Worm (Caenorhabditis elegans) whole organism, L3 larva: Measurements from ENCODE around the gene W07G4.5.

Source experiments
- R02D3.7 ChIP-seq: fragments of 150-350 bp; optimal IDR thresholded peaks from 2 replicates; lab custom pipeline; 2014; ENCODE audit warnings: missing biosample characterization, missing genetic modification characterization
- ZK546.5 ChIP-seq: sonication (generic microtip); optimal IDR thresholded peaks from 2 replicates; lab custom pipeline; 2017; ENCODE audit warnings: missing biosample characterization, missing genetic modification characterization
- aly-2 ChIP-seq: fragments of 150-350 bp; optimal IDR thresholded peaks from 2 replicates; lab custom pipeline; 2014; ENCODE audit warnings: missing biosample characterization, missing genetic modification characterization
- ceh-16 ChIP-seq: sonication (generic microtip); optimal IDR thresholded peaks from 2 replicates; lab custom pipeline; 2017; ENCODE audit warnings: missing biosample characterization, missing genetic modification characterization
- ceh-28 ChIP-seq: fragments of 150-350 bp; optimal IDR thresholded peaks from 2 replicates; lab custom pipeline; 2014; ENCODE audit warnings: missing biosample characterization, missing genetic modification reagents, missing genetic modification characterization
- ceh-9 ChIP-seq: sonication (generic microtip); optimal IDR thresholded peaks from 2 replicates; lab custom pipeline; 2018; ENCODE audit warnings: missing biosample characterization, missing genetic modification characterization
- egl-27 ChIP-seq: sonication (generic microtip); optimal IDR thresholded peaks from 4 replicates; lab custom pipeline; 2017; ENCODE audit warnings: missing biosample characterization, missing genetic modification reagents, missing genetic modification characterization
- egl-5 ChIP-seq: fragments of 150-350 bp; optimal IDR thresholded peaks from 2 replicates; lab custom pipeline; 2017; ENCODE audit warnings: missing biosample characterization, missing genetic modification reagents, missing genetic modification characterization, inconsistent platforms
- elt-1 ChIP-seq: fragments of 150-350 bp; optimal IDR thresholded peaks from 2 replicates; lab custom pipeline; 2014; ENCODE audit warnings: missing biosample characterization, missing genetic modification characterization
- elt-2 ChIP-seq: sonication (generic microtip); optimal IDR thresholded peaks from 2 replicates; lab custom pipeline; 2016; ENCODE audit warnings: missing genetic modification reagents, mild to moderate bottlenecking, missing genetic modification characterization, missing compliant biosample characterization
- elt-3 ChIP-seq, 3 experiments: fragments of 150-350 bp in 1 of 3; sonication (generic microtip) in 2 of 3; optimal IDR thresholded peaks; 2 replicates in 2 of 3; 4 replicates in 1 of 3; lab custom pipeline; 2014 to 2017; ENCODE audit warnings: missing biosample characterization in 3 of 3, missing genetic modification characterization in 3 of 3
- eor-1 ChIP-seq, 2 experiments: fragments of 150-350 bp; optimal IDR thresholded peaks; 2 replicates each; lab custom pipeline; 2014 to 2018; ENCODE audit warnings: missing biosample characterization in 2 of 2, missing genetic modification characterization in 2 of 2
- fkh-10 ChIP-seq: sonication (generic microtip); optimal IDR thresholded peaks from 2 replicates; lab custom pipeline; 2017; ENCODE audit warnings: missing biosample characterization, missing genetic modification reagents, missing genetic modification characterization
- fkh-2 ChIP-seq: fragments of 150-350 bp; optimal IDR thresholded peaks from 2 replicates; lab custom pipeline; 2014; ENCODE audit warnings: missing biosample characterization, missing genetic modification reagents, missing genetic modification characterization
- fos-1 ChIP-seq: fragments of 150-350 bp; optimal IDR thresholded peaks from 2 replicates; lab custom pipeline; 2014; ENCODE audit warnings: missing biosample characterization, missing genetic modification characterization
- hmg-11 ChIP-seq: sonication (generic microtip); optimal IDR thresholded peaks from 2 replicates; lab custom pipeline; 2016; ENCODE audit warnings: missing genetic modification characterization, missing compliant biosample characterization
- jun-1 ChIP-seq: fragments of 150-350 bp; optimal IDR thresholded peaks from 2 replicates; lab custom pipeline; 2014; ENCODE audit warnings: missing biosample characterization, missing genetic modification reagents, missing genetic modification characterization
- lin-15B ChIP-seq: fragments of 150-350 bp; optimal IDR thresholded peaks from 2 replicates; lab custom pipeline; 2014; ENCODE audit warnings: missing biosample characterization, missing genetic modification characterization
- lsy-12 ChIP-seq: sonication (generic microtip); optimal IDR thresholded peaks from 2 replicates; lab custom pipeline; 2016; ENCODE audit warnings: mild to moderate bottlenecking, missing genetic modification characterization, missing compliant biosample characterization
- mdl-1 ChIP-seq: fragments of 150-350 bp; optimal IDR thresholded peaks from 2 replicates; lab custom pipeline; 2014; ENCODE audit warnings: missing biosample characterization, missing genetic modification characterization
- mml-1 ChIP-seq: fragments of 150-350 bp; sonication (generic microtip); optimal IDR thresholded peaks from 3 replicates; lab custom pipeline; 2014; ENCODE audit warnings: missing biosample characterization, missing genetic modification characterization
- nfya-1 ChIP-seq: sonication (generic microtip); optimal IDR thresholded peaks from 2 replicates; lab custom pipeline; 2017; ENCODE audit warnings: missing genetic modification characterization, mild to moderate bottlenecking, missing compliant biosample characterization, antibody characterized with exemption, moderate library complexity; ENCODE audit not compliant: insufficient read depth
- nhr-11 ChIP-seq: fragments of 150-350 bp; optimal IDR thresholded peaks from 2 replicates; lab custom pipeline; 2014; ENCODE audit warnings: missing biosample characterization, missing genetic modification characterization
- nhr-12 ChIP-seq: fragments of 150-350 bp; optimal IDR thresholded peaks from 2 replicates; lab custom pipeline; 2014; ENCODE audit warnings: missing biosample characterization, missing genetic modification characterization
- nhr-23 ChIP-seq: fragments of 150-350 bp; optimal IDR thresholded peaks from 2 replicates; lab custom pipeline; 2014; ENCODE audit warnings: missing biosample characterization, missing genetic modification reagents, missing genetic modification characterization
- nhr-237 ChIP-seq: fragments of 150-350 bp; optimal IDR thresholded peaks from 2 replicates; lab custom pipeline; 2014; ENCODE audit warnings: missing biosample characterization, missing genetic modification characterization
- nhr-25 ChIP-seq: sonication (generic microtip); optimal IDR thresholded peaks from 2 replicates; lab custom pipeline; 2017; ENCODE audit warnings: missing biosample characterization, missing genetic modification characterization
- nhr-28 ChIP-seq: fragments of 150-350 bp; optimal IDR thresholded peaks from 2 replicates; lab custom pipeline; 2014; ENCODE audit warnings: missing biosample characterization, missing genetic modification characterization
- nhr-43 ChIP-seq: sonication (generic microtip); optimal IDR thresholded peaks from 2 replicates; lab custom pipeline; 2016; ENCODE audit warnings: mild to moderate bottlenecking, missing genetic modification characterization, missing compliant biosample characterization; ENCODE audit not compliant: poor library complexity, severe bottlenecking
- nhr-67 ChIP-seq: fragments of 150-350 bp; optimal IDR thresholded peaks from 2 replicates; lab custom pipeline; 2014; ENCODE audit warnings: missing biosample characterization, missing genetic modification characterization
- nhr-76 ChIP-seq: fragments of 150-350 bp; sonication (generic microtip); optimal IDR thresholded peaks from 5 replicates; lab custom pipeline; 2014; ENCODE audit warnings: missing biosample characterization, missing genetic modification characterization
- nhr-77 ChIP-seq: fragments of 150-350 bp; optimal IDR thresholded peaks from 2 replicates; lab custom pipeline; 2014; ENCODE audit warnings: missing biosample characterization, missing genetic modification characterization
- pha-4 ChIP-seq: fragments of 150-350 bp; optimal IDR thresholded peaks from 2 replicates; lab custom pipeline; 2014; ENCODE audit warnings: missing biosample characterization, missing genetic modification reagents, missing genetic modification characterization
- pqm-1 ChIP-seq: fragments of 150-350 bp; optimal IDR thresholded peaks from 2 replicates; lab custom pipeline; 2017; ENCODE audit warnings: missing biosample characterization, missing genetic modification characterization, inconsistent platforms
- sea-2 ChIP-seq: fragments of 150-350 bp; sonication (generic microtip); optimal IDR thresholded peaks from 4 replicates; lab custom pipeline; 2014; ENCODE audit warnings: missing biosample characterization, missing genetic modification reagents, missing genetic modification characterization
- skn-1 ChIP-seq: fragments of 150-350 bp; optimal IDR thresholded peaks from 2 replicates; lab custom pipeline; 2014; ENCODE audit warnings: missing biosample characterization, missing genetic modification characterization
- snpc-4 ChIP-seq: fragments of 150-350 bp; optimal IDR thresholded peaks from 2 replicates; lab custom pipeline; 2014; ENCODE audit warnings: missing biosample characterization, missing genetic modification characterization
- tbx-2 ChIP-seq: sonication (generic microtip); optimal IDR thresholded peaks from 2 replicates; lab custom pipeline; 2016; ENCODE audit warnings: mild to moderate bottlenecking, missing genetic modification characterization, missing compliant biosample characterization
- unc-39 ChIP-seq: sonication (generic microtip); optimal IDR thresholded peaks from 4 replicates; lab custom pipeline; 2017; ENCODE audit warnings: missing biosample characterization, missing genetic modification characterization
- unc-62 ChIP-seq: fragments of 150-350 bp; sonication (generic microtip); optimal IDR thresholded peaks from 4 replicates; lab custom pipeline; 2014; ENCODE audit warnings: missing biosample characterization, missing genetic modification reagents, missing genetic modification characterization
- zag-1 ChIP-seq: fragments of 150-350 bp; optimal IDR thresholded peaks from 2 replicates; lab custom pipeline; 2014; ENCODE audit warnings: missing biosample characterization, missing genetic modification characterization
- ztf-11 ChIP-seq: fragments of 150-350 bp; optimal IDR thresholded peaks from 2 replicates; lab custom pipeline; 2014; ENCODE audit warnings: missing biosample characterization, missing genetic modification characterization
- ztf-4 ChIP-seq: fragments of 150-350 bp; optimal IDR thresholded peaks from 2 replicates; lab custom pipeline; 2014; ENCODE audit warnings: missing biosample characterization, missing genetic modification characterization

W07G4.5 gene

DNA sequence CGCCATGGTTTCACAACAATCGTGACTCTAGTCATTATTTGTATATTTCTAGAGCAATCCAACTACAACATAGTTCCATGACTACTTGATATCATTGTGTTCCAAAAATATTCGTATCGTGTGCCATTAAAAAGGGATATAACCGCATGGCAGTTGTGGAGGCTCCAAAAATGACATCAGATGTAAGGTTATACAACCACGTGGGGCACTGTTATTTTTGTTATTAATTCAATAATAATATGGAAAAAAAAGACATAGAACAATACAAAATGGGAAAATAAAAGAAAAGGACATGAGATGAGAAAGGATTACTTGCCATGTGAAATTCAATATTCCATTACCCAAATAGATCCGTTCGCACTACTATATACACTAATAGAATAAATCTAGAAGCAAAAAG is 27.7 kb downstream of the W07G4.5 start:
- TF ChIP-seq lin-15B (tag; lab: Kevin White, UChicago) (no peak), lsy-12 (tag; lab: Kevin White, UChicago) (no peak), nhr-11 (tag; lab: Kevin White, UChicago) (no peak), zag-1 (tag; lab: Kevin White, UChicago) (no peak), unc-39 (tag; lab: Kevin White, UChicago) (no peak), egl-27 (tag; lab: Kevin White, UChicago) (no peak), unc-62 (GFP tag; lab: Kevin White, UChicago) (no peak), elt-1 (tag; lab: Kevin White, UChicago) (no peak), fos-1 (no peak), elt-3 (tag; optimal IDR thresholded peaks at IDR 0.05; lab: Kevin White, UChicago) (no peak), nhr-77 (no peak), R02D3.7 (tag; lab: Kevin White, UChicago) (no peak), skn-1 (no peak), aly-2 (tag; lab: Kevin White, UChicago) (no peak), nhr-43 (tag; lab: Kevin White, UChicago) (no peak), fkh-2 (tag; lab: Kevin White, UChicago) (no peak), hmg-11 (tag; lab: Kevin White, UChicago) (no peak), tbx-2 (tag; lab: Kevin White, UChicago) (no peak), mdl-1 (tag; lab: Kevin White, UChicago) (no peak)

DNA sequence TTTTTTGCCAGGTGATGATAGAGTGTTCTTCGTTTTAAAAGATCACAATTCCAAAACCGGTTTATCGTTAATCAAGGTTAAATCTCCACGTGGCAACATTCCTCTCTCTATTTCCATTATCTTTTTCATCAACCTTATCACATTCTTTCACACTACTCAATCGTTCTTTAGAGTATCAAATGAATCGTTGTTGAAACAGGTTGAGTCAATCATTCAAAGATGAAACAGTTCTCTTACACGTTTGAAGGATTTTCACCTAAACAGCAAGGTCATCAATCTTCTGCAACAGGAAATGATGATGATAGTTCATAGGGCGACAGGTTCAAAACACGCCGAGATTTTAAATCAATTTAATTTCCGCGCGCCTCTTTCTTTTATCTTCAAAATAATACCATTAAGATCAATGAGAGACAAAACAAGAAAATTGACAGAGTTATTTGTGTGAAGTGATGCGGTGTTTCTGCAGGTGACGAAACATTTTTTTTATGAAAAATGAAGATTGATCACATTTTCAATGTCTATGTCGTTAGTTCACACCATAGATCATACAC is 33.5 kb downstream of the W07G4.5 start:
- no peak for TF ChIP-seq nhr-237
- TF ChIP-seq jun-1 (tag; lab: Kevin White, UChicago): peak; percentile 79
- TF ChIP-seq nhr-25 (tag; lab: Kevin White, UChicago): peak; percentile 99
- peak; percentile 97 for TF ChIP-seq nhr-23 (tag; lab: Kevin White, UChicago)
- peak; percentile 64 for TF ChIP-seq pqm-1 (tag; lab: Kevin White, UChicago)
- peak; percentile 91 for TF ChIP-seq elt-1 (tag; lab: Kevin White, UChicago)
- peak; percentile 55 for TF ChIP-seq unc-62 (GFP tag; lab: Kevin White, UChicago)
- no peak for TF ChIP-seq nhr-67 (tag; lab: Kevin White, UChicago)
- no peak for TF ChIP-seq eor-1 (tag; optimal IDR thresholded peaks at IDR 0.05; lab: Kevin White, UChicago)
- TF ChIP-seq nhr-76: peak; percentile 3
- peak; percentile 18 for TF ChIP-seq R02D3.7 (tag; lab: Kevin White, UChicago)
- TF ChIP-seq elt-2 (tag; lab: Kevin White, UChicago): peak; percentile 66
- no peak for TF ChIP-seq nhr-12 (tag; lab: Kevin White, UChicago)
- TF ChIP-seq aly-2 (tag; lab: Kevin White, UChicago): no peak
- TF ChIP-seq lsy-12 (tag; lab: Kevin White, UChicago): peak; percentile 62
- TF ChIP-seq fkh-10 (GFP tag; lab: Kevin White, UChicago): no peak
- TF ChIP-seq nhr-43 (tag; lab: Kevin White, UChicago): peak; percentile 97
- TF ChIP-seq tbx-2 (tag; lab: Kevin White, UChicago): peak; percentile 64
- peak; percentile 19 for TF ChIP-seq nhr-77
- TF ChIP-seq mdl-1 (tag; lab: Kevin White, UChicago): peak; percentile 84
- no peak for TF ChIP-seq ceh-16 (tag; lab: Kevin White, UChicago)
- no peak for TF ChIP-seq zag-1 (tag; lab: Kevin White, UChicago)
- peak; percentile 39 to 80 (median 78) for TF ChIP-seq elt-3 (tag; optimal IDR thresholded peaks at IDR 0.05; lab: Kevin White, UChicago)
- no peak for TF ChIP-seq fos-1
- peak; percentile 52 for TF ChIP-seq ceh-28
- TF ChIP-seq snpc-4 (tag; lab: Kevin White, UChicago): no peak
- no peak for TF ChIP-seq nhr-28 (tag; lab: Kevin White, UChicago)

DNA sequence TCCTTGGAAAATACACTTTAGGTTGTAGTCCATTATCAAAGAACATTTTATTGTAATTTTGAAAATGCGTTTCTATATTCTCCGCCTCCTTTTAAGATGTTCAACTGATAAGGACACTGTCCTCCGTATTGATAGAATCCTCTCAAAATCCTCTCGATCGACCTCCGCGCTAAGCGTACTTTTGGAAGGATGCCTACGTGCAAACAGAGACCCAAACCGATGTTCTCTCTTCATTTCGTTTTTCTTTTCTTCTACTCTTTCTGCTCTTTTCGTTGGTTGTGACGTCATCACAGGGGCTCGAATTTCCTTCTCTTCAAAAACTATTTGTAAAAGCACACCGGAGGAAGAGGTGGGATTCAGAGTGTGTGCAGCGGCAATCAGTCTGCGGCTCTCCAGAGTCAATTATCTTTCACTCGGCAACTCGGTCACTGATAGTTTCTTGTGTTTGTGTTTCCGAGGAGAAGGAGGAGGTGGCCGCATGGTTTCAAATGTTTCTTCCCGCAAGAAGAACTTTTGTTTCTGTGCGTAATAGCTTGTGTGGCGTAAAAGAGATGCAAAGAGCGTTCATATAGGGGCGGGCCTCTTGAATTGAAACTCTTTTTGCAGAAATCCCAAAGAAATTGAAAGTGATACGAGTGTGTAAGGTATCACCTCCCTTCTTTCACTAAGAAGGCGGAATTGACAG is 34.8 kb downstream of the W07G4.5 start, which contains the start of gene C34B4.2:
Gene C34B4.2, plus strand, starts transcription at position 614 of the 685 bp plus-strand sequence.
- TF ChIP-seq zag-1 (tag; lab: Kevin White, UChicago) (no peak), ztf-11 (tag; lab: Kevin White, UChicago) (no peak), lin-15B (tag; lab: Kevin White, UChicago) (no peak), egl-5 (tag; lab: Kevin White, UChicago) (no peak), hmg-11 (tag; lab: Kevin White, UChicago) (no peak), ceh-28 (no peak), pqm-1 (tag; lab: Kevin White, UChicago) (peak; percentile 27), ztf-4 (tag; lab: Kevin White, UChicago) (no peak), aly-2 (tag; lab: Kevin White, UChicago) (no peak), jun-1 (tag; lab: Kevin White, UChicago) (peak; percentile 4), ceh-9 (tag; lab: Kevin White, UChicago) (no peak), nhr-67 (tag; lab: Kevin White, UChicago) (no peak), unc-62 (GFP tag; lab: Kevin White, UChicago) (no peak), nhr-76 (no peak), nhr-11 (tag; lab: Kevin White, UChicago) (peak; percentile 63), elt-1 (tag; lab: Kevin White, UChicago) (peak; percentile 16), nhr-237 (no peak), lsy-12 (tag; lab: Kevin White, UChicago) (peak; percentile 13), ZK546.5 (no peak), snpc-4 (tag; lab: Kevin White, UChicago) (no peak), nhr-12 (tag; lab: Kevin White, UChicago) (no peak), unc-39 (tag; lab: Kevin White, UChicago) (no peak), fkh-10 (GFP tag; lab: Kevin White, UChicago) (no peak), elt-2 (tag; lab: Kevin White, UChicago) (peak; percentile 88), nhr-43 (tag; lab: Kevin White, UChicago) (peak; percentile 5), mml-1 (tag; lab: Kevin White, UChicago) (no peak), pha-4 (tag; lab: Kevin White, UChicago) (peak; percentile 96), sea-2 (GFP tag; lab: Kevin White, UChicago) (no peak), nfya-1 (tag; lab: Kevin White, UChicago) (peak; percentile 60)
